Fruit fly (Drosophila melanogaster): Measurements from ENCODE around the gene CG11068.

dm6 chrX:13964822-13965221 is 9.8 kb downstream of the CG11068 start:
- TF ChIP-seq Crg-1 (GFP tag; optimal IDR thresholded peaks at IDR 0.05) (no peak), CG7045 (GFP tag; optimal IDR thresholded peaks at IDR 0.05) (no peak), kay (GFP tag; ENCODE audit: borderline replicate concordance) (no peak), CG5204 (GFP tag; optimal IDR thresholded peaks at IDR 0.05) (no peak), ovo (GFP tag; optimal IDR thresholded peaks at IDR 0.05) (no peak)

All from whole organism, adult.